Fruit fly (Drosophila melanogaster) whole organism, prepupa: Measurements from ENCODE around the gene CG8206.

ENCODE experiments used
- Blimp-1 ChIP-seq: fragments of 200-800 bp; sonication (Bioruptor generic); optimal IDR thresholded peaks from 3 replicates; lab custom pipeline; 2017; ENCODE audit warnings: missing biosample characterization, missing genetic modification characterization, mild to moderate bottlenecking, moderate library complexity, missing genetic modification reagents
- CG10631 ChIP-seq: fragments of 200-800 bp; sonication (Bioruptor generic); optimal IDR thresholded peaks from 2 replicates; lab custom pipeline; 2016; ENCODE audit warnings: missing biosample characterization, missing genetic modification characterization
- CG10669 ChIP-seq: fragments of 200-800 bp; sonication (Bioruptor generic); optimal IDR thresholded peaks from 3 replicates; lab custom pipeline; 2018; ENCODE audit warnings: missing biosample characterization, mild to moderate bottlenecking, missing genetic modification characterization, moderate library complexity
- CG11294 ChIP-seq: fragments of 200-800 bp; sonication (Bioruptor generic); IDR thresholded peaks from 2 replicates; pipeline ENCODE4 v1.3.6; 2022; ENCODE audit warnings: missing biosample characterization, missing genetic modification characterization
- CG11762 ChIP-seq: fragments of 200-800 bp; sonication (Bioruptor generic); optimal IDR thresholded peaks from 3 replicates; lab custom pipeline; 2016; ENCODE audit warnings: missing biosample characterization, missing genetic modification characterization; ENCODE audit not compliant: insufficient read depth
- CG11902 ChIP-seq: fragments of 200-800 bp; sonication (Bioruptor generic); optimal IDR thresholded peaks from 3 replicates; lab custom pipeline; 2016; ENCODE audit warnings: missing biosample characterization, missing genetic modification characterization
- CG15336 ChIP-seq: fragments of 200-800 bp; sonication (Bioruptor generic); IDR thresholded peaks from 2 replicates; pipeline ENCODE4 v1.3.6; 2022; ENCODE audit warnings: missing biosample characterization, missing genetic modification characterization
- CG1621 ChIP-seq: fragments of 200-800 bp; sonication (Bioruptor generic); optimal IDR thresholded peaks from 3 replicates; lab custom pipeline; 2018; ENCODE audit warnings: missing biosample characterization, mild to moderate bottlenecking, missing genetic modification characterization
- CG31627 ChIP-seq: fragments of 200-800 bp; sonication (Bioruptor generic); optimal IDR thresholded peaks from 3 replicates; lab custom pipeline; 2016; ENCODE audit warnings: missing biosample characterization, missing genetic modification characterization
- CG32006 ChIP-seq: fragments of 200-800 bp; sonication (Bioruptor generic); optimal IDR thresholded peaks from 3 replicates; lab custom pipeline; 2017; ENCODE audit warnings: missing biosample characterization, mild to moderate bottlenecking, missing genetic modification characterization
- CG34406 ChIP-seq: fragments of 200-800 bp; sonication (Bioruptor generic); optimal IDR thresholded peaks from 3 replicates; lab custom pipeline; 2016; ENCODE audit warnings: missing biosample characterization, missing genetic modification characterization
- CG3919 ChIP-seq: fragments of 200-800 bp; sonication (Bioruptor generic); optimal IDR thresholded peaks from 3 replicates; lab custom pipeline; 2016; ENCODE audit warnings: missing biosample characterization, missing genetic modification characterization
- CG4318 ChIP-seq: fragments of 200-800 bp; sonication (Bioruptor generic); optimal IDR thresholded peaks from 3 replicates; lab custom pipeline; 2017; ENCODE audit warnings: missing biosample characterization, mild to moderate bottlenecking, missing genetic modification characterization
- CG6163 ChIP-seq: fragments of 200-800 bp; sonication (Bioruptor generic); IDR thresholded peaks from 3 replicates; pipeline ENCODE4 v1.3.6; 2022; ENCODE audit warnings: missing biosample characterization, missing genetic modification characterization
- CG6792 ChIP-seq: fragments of 200-800 bp; sonication (Bioruptor generic); optimal IDR thresholded peaks from 3 replicates; lab custom pipeline; 2016; ENCODE audit warnings: missing biosample characterization, missing genetic modification characterization
- CG6808 ChIP-seq: fragments of 200-800 bp; sonication (Bioruptor generic); optimal IDR thresholded peaks from 3 replicates; lab custom pipeline; 2017; ENCODE audit warnings: missing biosample characterization, missing genetic modification characterization, mild to moderate bottlenecking, moderate library complexity, missing genetic modification reagents
- CG6854 ChIP-seq: fragments of 200-800 bp; sonication (Bioruptor generic); optimal IDR thresholded peaks from 2 replicates; lab custom pipeline; 2017; ENCODE audit warnings: missing biosample characterization, mild to moderate bottlenecking, missing genetic modification characterization
- CG7368 ChIP-seq: fragments of 200-800 bp; sonication (Bioruptor generic); optimal IDR thresholded peaks from 3 replicates; lab custom pipeline; 2016; ENCODE audit warnings: missing biosample characterization, missing genetic modification characterization
- CG8632 ChIP-seq: fragments of 200-800 bp; sonication (Bioruptor generic); optimal IDR thresholded peaks from 3 replicates; lab custom pipeline; 2016; ENCODE audit warnings: missing biosample characterization, missing genetic modification characterization
- CG9139 ChIP-seq: fragments of 200-800 bp; sonication (Bioruptor generic); optimal IDR thresholded peaks from 3 replicates; lab custom pipeline; 2017; ENCODE audit warnings: missing biosample characterization, mild to moderate bottlenecking, missing genetic modification characterization
- Eip75B ChIP-seq: fragments of 200-800 bp; sonication (Bioruptor generic); optimal IDR thresholded peaks from 3 replicates; lab custom pipeline; 2016; ENCODE audit warnings: missing biosample characterization, missing genetic modification characterization
- Eip78C ChIP-seq: fragments of 200-800 bp; sonication (Bioruptor generic); peaks from one replicate; lab custom pipeline; 2016; ENCODE audit warnings: missing biosample characterization, missing genetic modification characterization
- Eip93F ChIP-seq: fragments of 200-800 bp; sonication (Bioruptor generic); optimal IDR thresholded peaks from 2 replicates; lab custom pipeline; 2016; ENCODE audit warnings: missing biosample characterization, mild to moderate bottlenecking, missing genetic modification characterization
- Ets21C ChIP-seq: fragments of 200-800 bp; sonication (Bioruptor generic); optimal IDR thresholded peaks from 3 replicates; lab custom pipeline; 2016; ENCODE audit warnings: missing biosample characterization, missing genetic modification characterization
- Ets96B ChIP-seq: fragments of 200-800 bp; optimal IDR thresholded peaks from 2 replicates; lab custom pipeline; 2019; ENCODE audit warnings: missing biosample characterization, mild to moderate bottlenecking, missing genetic modification characterization, moderate library complexity
- Gug ChIP-seq: fragments of 200-800 bp; sonication (Bioruptor generic); IDR thresholded peaks from 2 replicates; pipeline ENCODE4 v1.3.6; 2022; ENCODE audit warnings: missing biosample characterization, missing genetic modification characterization
- Hr38 ChIP-seq: sonication (Bioruptor generic); optimal IDR thresholded peaks from 2 replicates; lab custom pipeline; 2016; ENCODE audit warnings: missing biosample characterization, missing genetic modification characterization
- Hr4 ChIP-seq: fragments of 200-800 bp; sonication (Bioruptor generic); optimal IDR thresholded peaks from 3 replicates; lab custom pipeline; 2016; ENCODE audit warnings: missing biosample characterization, missing genetic modification characterization
- Lpt ChIP-seq: fragments of 200-800 bp; sonication (Bioruptor generic); optimal IDR thresholded peaks from 3 replicates; lab custom pipeline; 2016; ENCODE audit warnings: missing biosample characterization, missing genetic modification characterization
- Met ChIP-seq: fragments of 200-800 bp; sonication (Bioruptor generic); optimal IDR thresholded peaks from 3 replicates; lab custom pipeline; 2016; ENCODE audit warnings: missing biosample characterization, missing genetic modification characterization
- OdsH ChIP-seq: fragments of 200-800 bp; sonication (Bioruptor generic); optimal IDR thresholded peaks from 3 replicates; lab custom pipeline; 2016; ENCODE audit warnings: missing biosample characterization, missing genetic modification characterization
- Smox ChIP-seq: fragments of 200-800 bp; sonication (Bioruptor generic); optimal IDR thresholded peaks from 3 replicates; lab custom pipeline; 2016; ENCODE audit warnings: missing biosample characterization, missing genetic modification characterization
- Sox102F ChIP-seq: fragments of 200-800 bp; sonication (Bioruptor generic); optimal IDR thresholded peaks from 2 replicates; lab custom pipeline; 2016; ENCODE audit warnings: missing biosample characterization, mild to moderate bottlenecking, missing genetic modification characterization
- cyc ChIP-seq: fragments of 200-800 bp; sonication (Bioruptor generic); optimal IDR thresholded peaks from 3 replicates; lab custom pipeline; 2016; ENCODE audit warnings: missing biosample characterization, missing genetic modification characterization
- dac ChIP-seq: fragments of 200-800 bp; sonication (Bioruptor generic); optimal IDR thresholded peaks from 2 replicates; lab custom pipeline; 2017; ENCODE audit warnings: missing biosample characterization, mild to moderate bottlenecking, missing genetic modification characterization
- eg ChIP-seq: fragments of 200-800 bp; sonication (Bioruptor generic); IDR thresholded peaks from 3 replicates; pipeline ENCODE4 v1.3.6; 2022; ENCODE audit warnings: missing biosample characterization, missing genetic modification characterization
- esn ChIP-seq: fragments of 200-800 bp; sonication (Bioruptor generic); optimal IDR thresholded peaks from 2 replicates; lab custom pipeline; 2016; ENCODE audit warnings: missing biosample characterization, mild to moderate bottlenecking, missing genetic modification characterization, moderate library complexity
- fd59A ChIP-seq: fragments of 200-800 bp; sonication (Bioruptor generic); optimal IDR thresholded peaks from 2 replicates; lab custom pipeline; 2017; ENCODE audit warnings: missing biosample characterization, mild to moderate bottlenecking, missing genetic modification characterization, missing genetic modification reagents
- fkh ChIP-seq: fragments of 200-800 bp; sonication (Bioruptor generic); optimal IDR thresholded peaks from 3 replicates; lab custom pipeline; 2017; ENCODE audit warnings: missing biosample characterization, mild to moderate bottlenecking, missing genetic modification characterization, moderate library complexity
- lz ChIP-seq: fragments of 200-800 bp; sonication (Bioruptor generic); optimal IDR thresholded peaks from 3 replicates; lab custom pipeline; 2016; ENCODE audit warnings: missing biosample characterization, missing genetic modification characterization
- net ChIP-seq: fragments of 200-800 bp; sonication (Bioruptor generic); optimal IDR thresholded peaks from 3 replicates; lab custom pipeline; 2016; ENCODE audit warnings: missing biosample characterization, missing genetic modification characterization
- pdm3 ChIP-seq: fragments of 200-800 bp; sonication (Bioruptor generic); optimal IDR thresholded peaks from 3 replicates; lab custom pipeline; 2016; ENCODE audit warnings: missing biosample characterization, missing genetic modification characterization
- salr ChIP-seq, 2 experiments: fragments of 200-800 bp; sonication (Bioruptor generic); optimal IDR thresholded peaks; 3 replicates each; lab custom pipeline; 2016 to 2018; ENCODE audit warnings: missing biosample characterization in 2 of 2, missing genetic modification characterization in 2 of 2, mild to moderate bottlenecking in 1 of 2
- ss ChIP-seq, 2 experiments: fragments of 200-800 bp; sonication (Bioruptor generic); optimal IDR thresholded peaks; 2 replicates in 1 of 2; 3 replicates in 1 of 2; lab custom pipeline; 2017 to 2018; ENCODE audit warnings: mild to moderate bottlenecking in 2 of 2, missing biosample characterization in 2 of 2, missing genetic modification characterization in 2 of 2, moderate library complexity in 1 of 2
- topi ChIP-seq: fragments of 200-800 bp; sonication (Bioruptor generic); optimal IDR thresholded peaks from 3 replicates; lab custom pipeline; 2016; ENCODE audit warnings: missing biosample characterization, missing genetic modification characterization
- vri ChIP-seq: fragments of 200-800 bp; sonication (Bioruptor generic); optimal IDR thresholded peaks from 3 replicates; lab custom pipeline; 2016; ENCODE audit warnings: missing biosample characterization, mild to moderate bottlenecking, missing genetic modification characterization

CG8206 gene

DNA sequence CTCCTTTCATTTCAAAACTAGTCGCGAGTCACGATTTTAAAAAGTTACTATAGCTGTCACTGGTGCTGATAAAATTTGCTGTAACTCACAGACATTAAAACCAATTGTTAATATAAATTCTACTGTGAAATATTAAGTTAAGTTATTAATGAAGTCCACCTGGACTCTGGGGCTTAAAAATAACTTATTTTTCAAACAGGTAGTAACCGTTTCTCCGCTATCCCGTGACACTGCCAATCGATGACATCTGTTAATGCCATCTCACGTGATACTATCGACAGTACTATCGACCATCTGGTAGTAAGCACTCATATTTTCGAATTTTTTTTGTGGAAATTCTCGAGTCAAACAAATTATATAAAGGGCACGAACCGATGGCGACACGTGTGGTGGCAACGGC, 5.0 kb upstream of the CG8206 start, which contains the start of the genes CG12379 and MagR (continued):
- TF ChIP-seq CG4318 (GFP tag; lab: Kevin White, UChicago) (no peak), CG9139 (GFP tag; lab: Kevin White, UChicago) (no peak), CG6163 (no peak), Lpt (GFP tag; lab: Kevin White, UChicago) (no peak), Sox102F (no peak), CG11762 (GFP tag; lab: Kevin White, UChicago) (no peak), Hr4 (GFP tag; lab: Kevin White, UChicago) (peak; percentile 25), Ets96B (tag; lab: Kevin White, UChicago) (peak; percentile 41), CG11902 (GFP tag; lab: Kevin White, UChicago) (peak; percentile 27), CG34406 (GFP tag; lab: Kevin White, UChicago) (no peak), vri (GFP tag; lab: Kevin White, UChicago) (no peak), CG6854 (no peak), CG11294 (GFP tag; lab: Robert Waterston, UW) (no peak), CG10669 (GFP tag; lab: Kevin White, UChicago) (no peak), lz (GFP tag; lab: Kevin White, UChicago) (peak; percentile 70), CG6792 (GFP tag; lab: Kevin White, UChicago) (no peak), CG8632 (GFP tag; lab: Kevin White, UChicago) (no peak), esn (peak; percentile 66), CG6808 (GFP tag; lab: Kevin White, UChicago) (no peak), Gug (GFP tag; lab: Robert Waterston, UW) (peak; percentile 58), Ets21C (GFP tag; lab: Kevin White, UChicago) (peak; percentile 45), Eip75B (GFP tag; lab: Kevin White, UChicago) (no peak)

dm6 chrX:15737110-15737509, 1.9 kb upstream of the CG8206 start, which contains the start of gene Arp6:
TSS of gene Arp6 (minus strand) at chrX:15737120.
- TF ChIP-seq Eip78C (GFP tag; lab: Kevin White, UChicago), result peak; percentile 2
- no peak for TF ChIP-seq CG3919 (GFP tag; lab: Kevin White, UChicago)
- no peak for TF ChIP-seq CG11762 (GFP tag; lab: Kevin White, UChicago)
- no peak for TF ChIP-seq eg (GFP tag; lab: Robert Waterston, UW)
- no peak for TF ChIP-seq esn
- no peak for TF ChIP-seq vri (GFP tag; lab: Kevin White, UChicago)
- no peak for TF ChIP-seq CG7368

DNA sequence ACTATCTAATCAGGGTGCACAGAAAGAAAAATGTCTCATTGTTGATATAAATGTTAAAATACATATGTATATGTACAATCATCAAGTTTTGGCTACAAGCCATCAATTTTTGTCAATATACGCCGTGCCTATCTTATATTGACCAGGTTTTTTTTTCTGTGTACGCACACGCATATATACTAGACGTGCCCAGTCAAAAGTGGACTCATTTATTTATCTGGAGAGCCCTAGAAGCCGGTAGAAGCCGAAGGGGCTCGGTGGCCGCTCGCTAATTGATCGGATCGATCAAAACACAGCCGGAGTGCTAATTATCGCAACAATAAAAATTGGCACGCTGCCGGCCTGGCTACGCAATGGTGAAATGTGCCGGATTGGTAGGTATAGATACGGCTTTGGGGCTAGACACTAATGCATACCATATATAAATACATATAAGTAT, 1.3 kb downstream of the CG8206 start:
- TF ChIP-seq Met (GFP tag; lab: Kevin White, UChicago) (peak; percentile 66), Eip78C (GFP tag; lab: Kevin White, UChicago) (peak; percentile 83), CG3919 (GFP tag; lab: Kevin White, UChicago) (no peak), CG9139 (GFP tag; lab: Kevin White, UChicago) (no peak), cyc (GFP tag; lab: Kevin White, UChicago) (peak; percentile 45), CG31627 (GFP tag; lab: Kevin White, UChicago) (peak; percentile 48), fd59A (GFP tag; lab: Kevin White, UChicago) (no peak), Blimp-1 (GFP tag; lab: Kevin White, UChicago) (no peak), fkh (GFP tag; lab: Kevin White, UChicago) (peak; percentile 68), salr (GFP tag; optimal IDR thresholded peaks at IDR 0.05; lab: Kevin White, UChicago) (no peak), Smox (peak; percentile 60), CG4318 (GFP tag; lab: Kevin White, UChicago) (no peak), Gug (GFP tag; lab: Robert Waterston, UW) (peak; percentile 52; the same call in 1 of the 2 replicates), dac (no peak), CG8632 (GFP tag; lab: Kevin White, UChicago) (peak; percentile 43), CG6808 (GFP tag; lab: Kevin White, UChicago) (no peak), ss (GFP tag; optimal IDR thresholded peaks at IDR 0.05; lab: Kevin White, UChicago) (no peak), CG10631 (GFP tag; lab: Kevin White, UChicago) (peak; percentile 25), pdm3 (GFP tag; lab: Kevin White, UChicago) (peak; percentile 62), eg (GFP tag; lab: Robert Waterston, UW) (peak; percentile 78), net (GFP tag; lab: Kevin White, UChicago) (no peak), CG11294 (GFP tag; lab: Robert Waterston, UW) (peak; percentile 15; the same call in 1 of the 2 replicates), vri (GFP tag; lab: Kevin White, UChicago) (peak; percentile 85), CG1621 (peak; percentile 21), Hr4 (GFP tag; lab: Kevin White, UChicago) (peak; percentile 50), CG32006 (GFP tag; lab: Kevin White, UChicago) (peak; percentile 53), Hr38 (no peak), topi (peak; percentile 69), Ets96B (tag; lab: Kevin White, UChicago) (peak; percentile 39), Eip93F (GFP tag; lab: Kevin White, UChicago) (peak; percentile 46), CG15336 (GFP tag; lab: Robert Waterston, UW) (peak; percentile 57), OdsH (GFP tag; lab: Kevin White, UChicago) (peak; percentile 46), Eip75B (GFP tag; lab: Kevin White, UChicago) (peak; percentile 36)
